Worm (Caenorhabditis elegans) whole organism, L4/young adult: ENCODE results near the gene Y67A10A.11.

Source experiments
- W03F9.2 ChIP-seq: fragments of 150-350 bp; optimal IDR thresholded peaks from 2 replicates; lab custom pipeline; 2014; ENCODE audit warnings: missing biosample characterization, missing genetic modification characterization
- dao-5 ChIP-seq: sonication (generic microtip); optimal IDR thresholded peaks from 2 replicates; lab custom pipeline; 2016; ENCODE audit warnings: missing genotype, missing genetic modification characterization, moderate library complexity, missing compliant biosample characterization
- him-1 ChIP-seq: sonication (generic microtip); optimal IDR thresholded peaks from 2 replicates; lab custom pipeline; 2016; ENCODE audit warnings: missing genotype, missing genetic modification reagents, missing genetic modification characterization, missing compliant biosample characterization

- TF ChIP-seq W03F9.2 (tag; lab: Kevin White, UChicago) (no peak), him-1 (tag; lab: Kevin White, UChicago) (no peak), dao-5 (tag; lab: Kevin White, UChicago) (no peak)
Observed at ce11 chrIV:14390023-14390614, 50.4 kb downstream of the Y67A10A.11 start.
